Worm (Caenorhabditis elegans): ENCODE measurements around the gene T04C9.3.

The T04C9.3 gene

ce11 chrIII:5939453-5940296 lies 45.8 kb upstream of the T04C9.3 start, which contains the start of gene ubq-1:
Gene ubq-1 (plus strand): TSS chrIII:5940254.
- TF ChIP-seq ceh-48 (tag; optimal IDR thresholded peaks at IDR 0.05) (no peak), ref-2 (tag; optimal IDR thresholded peaks at IDR 0.05) (peak; percentile 36), hlh-30 (tag; optimal IDR thresholded peaks at IDR 0.05; ENCODE audit: insufficient read depth) (peak; percentile 41)

- peak; percentile 44 for TF ChIP-seq C08G9.2 (tag; optimal IDR thresholded peaks at IDR 0.05)
- TF ChIP-seq nhr-11 (tag; optimal IDR thresholded peaks at IDR 0.05) = no peak
- TF ChIP-seq unc-55 (GFP tag; optimal IDR thresholded peaks at IDR 0.05) = peak; percentile 35
- TF ChIP-seq ceh-31 (tag; optimal IDR thresholded peaks at IDR 0.05) = peak; percentile 38
- peak; percentile 95 for TF ChIP-seq ceh-48 (tag; optimal IDR thresholded peaks at IDR 0.05)
- TF ChIP-seq nfya-1 (tag; optimal IDR thresholded peaks at IDR 0.05) = peak; percentile 61
- TF ChIP-seq ceh-14 (tag; optimal IDR thresholded peaks at IDR 0.05) = peak; percentile 5
- peak; percentile 18 for TF ChIP-seq elt-2 (tag; optimal IDR thresholded peaks at IDR 0.05)
- TF ChIP-seq Y22D7AL.16 (tag; optimal IDR thresholded peaks at IDR 0.05) = no peak
- peak; percentile 84 for TF ChIP-seq ama-1 (optimal IDR thresholded peaks at IDR 0.05)
- TF ChIP-seq hlh-30 (tag; optimal IDR thresholded peaks at IDR 0.05; ENCODE audit: insufficient read depth) = peak; percentile 94
- TF ChIP-seq nhr-232 (tag; optimal IDR thresholded peaks at IDR 0.05) = peak; percentile 5
- no peak for TF ChIP-seq pat-9 (tag; optimal IDR thresholded peaks at IDR 0.05)
Observed at ce11 chrIII:5940525-5940974, 44.9 kb upstream of the T04C9.3 start.

DNA sequence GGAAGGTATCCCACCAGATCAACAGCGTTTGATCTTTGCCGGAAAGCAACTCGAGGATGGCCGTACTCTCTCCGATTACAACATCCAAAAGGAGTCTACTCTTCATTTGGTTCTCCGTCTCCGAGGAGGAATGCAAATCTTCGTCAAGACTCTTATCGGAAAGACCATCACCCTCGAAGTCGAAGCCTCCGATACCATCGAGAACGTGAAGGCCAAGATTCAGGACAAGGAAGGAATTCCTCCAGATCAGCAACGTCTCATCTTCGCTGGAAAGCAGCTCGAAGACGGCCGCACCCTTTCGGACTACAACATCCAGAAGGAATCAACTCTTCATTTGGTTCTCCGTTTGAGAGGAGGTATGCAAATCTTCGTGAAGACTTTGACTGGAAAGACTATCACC lies 43.3 kb upstream of the T04C9.3 start:
- no peak for TF ChIP-seq odd-2 (tag; optimal IDR thresholded peaks at IDR 0.05)
- no peak for TF ChIP-seq ceh-24 (tag; optimal IDR thresholded peaks at IDR 0.05)
- TF ChIP-seq sox-4 (tag; optimal IDR thresholded peaks at IDR 0.05) = no peak

- TF ChIP-seq tbx-2 (tag; optimal IDR thresholded peaks at IDR 0.05) (no peak), ama-1 (optimal IDR thresholded peaks at IDR 0.05) (peak; percentile 86), rnt-1 (tag; optimal IDR thresholded peaks at IDR 0.05) (no peak)
Observed at ce11 chrIII:5943368-5944180, 41.9 kb upstream of the T04C9.3 start.

- TF ChIP-seq elt-2 (tag; optimal IDR thresholded peaks at IDR 0.05) = no peak
- no peak for TF ChIP-seq ahr-1 (tag; optimal IDR thresholded peaks at IDR 0.05)
- TF ChIP-seq lim-6 (tag; optimal IDR thresholded peaks at IDR 0.05) = no peak
- no peak for TF ChIP-seq madf-2 (tag; optimal IDR thresholded peaks at IDR 0.05)
- TF ChIP-seq hlh-13 (GFP tag; optimal IDR thresholded peaks at IDR 0.05) = no peak
- no peak for TF ChIP-seq nhr-232 (tag; optimal IDR thresholded peaks at IDR 0.05)
- no peak for TF ChIP-seq hlh-8 (tag; optimal IDR thresholded peaks at IDR 0.05)
- TF ChIP-seq ceh-24 (tag; optimal IDR thresholded peaks at IDR 0.05) = no peak
Observed at ce11 chrIII:5945865-5946264, 39.6 kb upstream of the T04C9.3 start, which contains the start of gene F25B5.5. Gene F25B5.5 (minus strand): TSS chrIII:5946124.

DNA sequence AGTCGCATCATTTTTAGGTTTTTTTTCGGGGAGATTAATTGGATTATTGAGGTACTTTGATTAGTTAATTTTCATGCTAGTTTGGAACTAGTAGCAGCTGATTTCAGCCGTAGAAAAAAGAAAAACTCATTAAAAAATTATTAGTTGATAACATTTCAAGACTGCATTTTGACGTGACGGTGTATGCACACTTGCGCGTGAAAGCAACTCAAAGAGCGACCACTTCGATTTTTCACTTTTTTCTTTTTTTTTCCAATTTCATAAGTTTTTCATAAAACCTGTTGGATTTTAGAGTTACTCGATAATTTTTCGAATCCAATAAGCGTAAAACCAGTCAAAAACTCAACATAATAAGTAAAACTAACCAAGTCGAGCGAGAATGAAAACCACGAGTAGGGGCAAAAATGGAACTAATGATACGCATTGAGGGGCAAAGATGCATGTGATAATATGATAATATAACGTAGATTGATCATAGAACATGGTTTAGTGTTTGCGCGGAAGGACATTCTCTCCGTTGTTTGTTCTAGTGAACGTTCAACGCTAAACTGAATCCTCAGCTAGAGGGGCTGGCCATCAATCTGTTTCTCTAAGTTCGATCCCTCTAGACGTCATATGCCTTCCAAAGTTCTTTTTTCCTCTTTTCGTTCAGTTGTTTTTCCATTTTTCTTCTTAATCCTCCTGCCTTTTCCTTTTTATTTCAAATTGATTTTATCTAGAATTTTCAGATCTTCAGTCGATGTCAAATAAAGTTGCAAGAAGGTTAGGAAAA lies 37.1 kb upstream of the T04C9.3 start, which contains the start of the genes F25B5.6 and F25B5.3:
TSS of gene F25B5.6 (minus strand) at position 572 of the 772 bp plus-strand sequence.
TSS of gene F25B5.3 (plus strand) at position 722 of the 772 bp plus-strand sequence.
- TF ChIP-seq unc-42 (tag; optimal IDR thresholded peaks at IDR 0.05) (peak; percentile 35), che-1 (tag; optimal IDR thresholded peaks at IDR 0.05) (no peak)

Data from whole organism, late embryonic.